Worm (Caenorhabditis elegans): ENCODE results near the gene dhcr-7.
"Not testable (repeated sequence)": the region's sequence is repeated elsewhere in the genome, so short reads cannot be mapped to it uniquely, and the experiment has no call there.

dhcr-7 gene

ce11 chrV:20485285-20485684 lies at the start of gene dhcr-7:
TSS of gene dhcr-7 (minus strand) at chrV:20485385.
- no peak for TF ChIP-seq unc-62 (GFP tag; optimal IDR thresholded peaks at IDR 0.05)

ce11 chrV:20534072-20534471 lies 48.9 kb upstream of the dhcr-7 start, which contains the start of gene famh-161:
TSS of gene famh-161 (minus strand) at chrV:20534172.
- TF ChIP-seq unc-62 (GFP tag; optimal IDR thresholded peaks at IDR 0.05) = no peak

ce11 chrV:20527493-20527892 lies 42.3 kb upstream of the dhcr-7 start, which contains the start of gene Y38H6C.13:
TSS of gene Y38H6C.13 (plus strand) at chrV:20527793.
- TF ChIP-seq unc-62 (GFP tag; optimal IDR thresholded peaks at IDR 0.05) = no peak

- no peak for TF ChIP-seq unc-62 (GFP tag; optimal IDR thresholded peaks at IDR 0.05)
These were observed 40.8 kb upstream of the dhcr-7 start, which contains the start of the genes srh-166 and Y38H6C.24 for ce11 chrV:20525816-20526459. TSS of gene srh-166 (minus strand) at chrV:20525866. TSS of gene Y38H6C.24 (plus strand) at chrV:20526435.

- no peak for TF ChIP-seq unc-62 (GFP tag; optimal IDR thresholded peaks at IDR 0.05)
These were observed 37.0 kb upstream of the dhcr-7 start, which contains the start of the genes Y38H6C.9 and fbxa-150 for ce11 chrV:20522219-20522618. TSS of gene Y38H6C.9 (minus strand) at chrV:20522270. TSS of gene fbxa-150 (plus strand) at chrV:20522598.

- TF ChIP-seq unc-62 (GFP tag; optimal IDR thresholded peaks at IDR 0.05) = no peak
These were observed 33.7 kb upstream of the dhcr-7 start, which contains the start of gene Y38H6C.25 for ce11 chrV:20518927-20519326. TSS of gene Y38H6C.25 (plus strand) at chrV:20519227.

- no peak for TF ChIP-seq unc-62 (GFP tag; optimal IDR thresholded peaks at IDR 0.05)
These were observed 31.8 kb upstream of the dhcr-7 start for ce11 chrV:20517005-20517404.

- TF ChIP-seq unc-62 (GFP tag; optimal IDR thresholded peaks at IDR 0.05) = no peak
These were observed 29.3 kb upstream of the dhcr-7 start for ce11 chrV:20514483-20514882.

- TF ChIP-seq unc-62 (GFP tag; optimal IDR thresholded peaks at IDR 0.05) = not testable (repeated sequence)
These were observed 28.5 kb upstream of the dhcr-7 start, which contains the start of gene Y38H6C.8 for ce11 chrV:20513661-20514060. TSS of gene Y38H6C.8 (plus strand) at chrV:20513961.

- no peak for TF ChIP-seq unc-62 (GFP tag; optimal IDR thresholded peaks at IDR 0.05)
These were observed 24.2 kb upstream of the dhcr-7 start for ce11 chrV:20509427-20509826.

- TF ChIP-seq unc-62 (GFP tag; optimal IDR thresholded peaks at IDR 0.05) = no peak
These were observed 21.4 kb upstream of the dhcr-7 start for ce11 chrV:20506542-20506941.

- TF ChIP-seq unc-62 (GFP tag; optimal IDR thresholded peaks at IDR 0.05) = no peak
These were observed 19.8 kb upstream of the dhcr-7 start, which contains the start of gene Y38H6C.4 for ce11 chrV:20504997-20505396. TSS of gene Y38H6C.4 (minus strand) at chrV:20505097.

ce11 chrV:20500405-20500804 lies 15.2 kb upstream of the dhcr-7 start, which contains the start of gene dct-14:
TSS of gene dct-14 (minus strand) at chrV:20500505.
- TF ChIP-seq unc-62 (GFP tag; optimal IDR thresholded peaks at IDR 0.05) = no peak

ce11 chrV:20499642-20500041 lies 14.5 kb upstream of the dhcr-7 start:
- TF ChIP-seq unc-62 (GFP tag; optimal IDR thresholded peaks at IDR 0.05) = no peak

ce11 chrV:20498980-20499379 lies 13.8 kb upstream of the dhcr-7 start, which contains the start of gene dct-16:
TSS of gene dct-16 (minus strand) at chrV:20499057.
- TF ChIP-seq unc-62 (GFP tag; optimal IDR thresholded peaks at IDR 0.05) = no peak

ce11 chrV:20497537-20497936 lies 12.4 kb upstream of the dhcr-7 start:
- TF ChIP-seq unc-62 (GFP tag; optimal IDR thresholded peaks at IDR 0.05) = no peak

All from whole organism, dauer.